Fruit fly (Drosophila melanogaster) whole organism, adult: Measurements from ENCODE around the gene Socs16D.

Experiments used
- CG11617 ChIP-seq: fragments of 200-800 bp; sonication (Bioruptor generic); optimal IDR thresholded peaks from 2 replicates; lab custom pipeline; 2017; ENCODE audit warnings: mild to moderate bottlenecking, missing biosample characterization, missing genetic modification reagents, missing genetic modification characterization
- CG12768 ChIP-seq: fragments of 200-800 bp; sonication (Bioruptor generic); optimal IDR thresholded peaks from 2 replicates; lab custom pipeline; 2017; ENCODE audit warnings: missing biosample characterization, missing genetic modification characterization, mild to moderate bottlenecking, moderate library complexity, missing genetic modification reagents
- CG14711 ChIP-seq: fragments of 200-800 bp; sonication (Bioruptor generic); optimal IDR thresholded peaks from 2 replicates; lab custom pipeline; 2018; ENCODE audit warnings: missing biosample characterization, mild to moderate bottlenecking, missing genetic modification characterization, moderate library complexity
- CG1620 ChIP-seq: fragments of 200-800 bp; sonication (Bioruptor generic); optimal IDR thresholded peaks from 2 replicates; lab custom pipeline; 2016; ENCODE audit warnings: missing biosample characterization, missing genetic modification characterization
- CG33017 ChIP-seq: fragments of 200-800 bp; sonication (Bioruptor generic); optimal IDR thresholded peaks from 2 replicates; lab custom pipeline; 2018; ENCODE audit warnings: missing biosample characterization, mild to moderate bottlenecking, missing genetic modification characterization, moderate library complexity
- CG5204 ChIP-seq: fragments of 200-800 bp; sonication (Bioruptor generic); optimal IDR thresholded peaks from 2 replicates; lab custom pipeline; 2016; ENCODE audit warnings: missing biosample characterization, missing genetic modification characterization
- CG7045 ChIP-seq: fragments of 200-800 bp; sonication (Bioruptor generic); optimal IDR thresholded peaks from 2 replicates; lab custom pipeline; 2017; ENCODE audit warnings: missing biosample characterization, mild to moderate bottlenecking, missing genetic modification characterization
- CG7101 ChIP-seq: fragments of 200-800 bp; sonication (Bioruptor generic); optimal IDR thresholded peaks from 2 replicates; lab custom pipeline; 2018; ENCODE audit warnings: missing biosample characterization, mild to moderate bottlenecking, missing genetic modification characterization, moderate library complexity
- Clk ChIP-seq: fragments of 200-800 bp; sonication (Bioruptor generic); optimal IDR thresholded peaks from 2 replicates; lab custom pipeline; 2017; ENCODE audit warnings: missing biosample characterization, missing genetic modification characterization
- Crg-1 ChIP-seq: fragments of 200-800 bp; sonication (Bioruptor generic); optimal IDR thresholded peaks from 2 replicates; lab custom pipeline; 2016; ENCODE audit warnings: missing biosample characterization, missing genetic modification characterization
- Hr96 ChIP-seq: fragments of 200-800 bp; sonication (Bioruptor generic); optimal IDR thresholded peaks from 2 replicates; lab custom pipeline; 2016; ENCODE audit warnings: missing biosample characterization, missing genetic modification characterization
- Mnt ChIP-seq: fragments of 200-800 bp; sonication (Bioruptor generic); optimal IDR thresholded peaks from 2 replicates; lab custom pipeline; 2016; ENCODE audit warnings: missing biosample characterization, mild to moderate bottlenecking, missing genetic modification characterization
- bab1 ChIP-seq: fragments of 200-800 bp; sonication (Bioruptor generic); optimal IDR thresholded peaks from 3 replicates; lab custom pipeline; 2019; ENCODE audit warnings: missing biosample characterization, mild to moderate bottlenecking, missing genetic modification characterization, moderate library complexity
- cic ChIP-seq: fragments of 200-800 bp; sonication (Bioruptor generic); optimal IDR thresholded peaks from 2 replicates; lab custom pipeline; 2017; ENCODE audit warnings: missing biosample characterization, mild to moderate bottlenecking, missing genetic modification characterization, moderate library complexity
- cnc ChIP-seq, 2 experiments: fragments of >200 bp; optimal IDR thresholded peaks; 2 replicates each; lab custom pipeline; 2017
- kay ChIP-seq: fragments of 200-800 bp; sonication (Bioruptor generic); peaks from one replicate; lab custom pipeline; 2016; ENCODE audit warnings: missing biosample characterization, missing genetic modification characterization, borderline replicate concordance
- ovo ChIP-seq: fragments of 200-800 bp; sonication (Bioruptor generic); optimal IDR thresholded peaks from 2 replicates; lab custom pipeline; 2016; ENCODE audit warnings: missing biosample characterization, missing genetic modification characterization
- pad ChIP-seq: fragments of 200-800 bp; sonication (Bioruptor generic); optimal IDR thresholded peaks from 3 replicates; lab custom pipeline; 2017; ENCODE audit warnings: missing biosample characterization, missing genetic modification characterization, mild to moderate bottlenecking, moderate library complexity, missing genetic modification reagents
- tj ChIP-seq: fragments of 200-800 bp; sonication (Bioruptor generic); optimal IDR thresholded peaks from 3 replicates; lab custom pipeline; 2017; ENCODE audit warnings: missing biosample characterization, mild to moderate bottlenecking, missing genetic modification characterization, moderate library complexity
- toe ChIP-seq: fragments of 200-800 bp; sonication (Bioruptor generic); optimal IDR thresholded peaks from 2 replicates; lab custom pipeline; 2016; ENCODE audit warnings: missing biosample characterization, missing genetic modification characterization

Socs16D gene

DNA sequence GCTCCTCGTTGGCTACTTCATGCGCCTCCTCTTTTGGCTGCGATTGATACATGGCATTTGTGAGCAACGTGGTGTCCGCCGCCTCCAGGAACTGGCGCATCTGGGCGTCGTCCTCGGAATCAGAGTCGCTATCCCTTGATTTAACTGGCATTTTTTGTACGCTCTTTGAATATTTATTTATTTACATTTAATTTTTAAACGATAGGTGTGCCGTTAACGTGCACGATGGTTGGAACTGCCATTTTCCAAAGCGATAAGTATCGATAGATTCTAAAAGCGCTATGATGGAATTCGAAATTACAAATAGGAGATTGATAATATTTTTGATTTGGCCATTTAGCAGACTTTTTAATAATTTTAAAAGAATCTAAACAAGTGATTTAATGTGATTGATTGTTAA lies 25.1 kb upstream of the Socs16D start, which contains the start of gene CG32554:
CG32554 (minus strand) TSS at position 229 of the 400 bp plus-strand sequence.
- TF ChIP-seq bab1 (GFP tag; lab: Kevin White, UChicago) (peak; percentile 6), CG7101 (tag; lab: Kevin White, UChicago) (no peak), Mnt (GFP tag; lab: Kevin White, UChicago) (no peak), Clk (no peak), cnc (optimal IDR thresholded peaks at IDR 0.05; lab: Kevin White, UChicago) (no peak)

DNA sequence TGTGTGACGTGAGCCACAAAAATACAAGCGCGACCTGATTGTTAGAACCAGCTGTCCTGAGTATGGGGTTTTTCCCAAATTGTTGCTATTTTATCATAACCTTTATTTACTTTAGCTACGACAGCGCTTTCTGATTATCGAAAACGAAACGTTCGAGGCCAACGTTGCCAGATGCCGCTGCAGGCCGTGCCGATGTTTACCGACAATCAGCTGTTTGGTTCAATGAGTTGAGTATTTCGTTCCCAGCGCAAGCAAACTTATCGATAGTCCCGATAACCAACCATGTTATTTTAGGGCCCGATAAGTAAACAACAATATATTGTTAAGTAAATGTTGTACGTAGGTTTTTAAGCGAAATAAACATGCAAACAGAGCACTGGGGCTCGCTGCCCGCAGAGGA lies 22.8 kb upstream of the Socs16D start, which contains the start of the genes CG15814 and Spt7:
CG15814 (minus strand) TSS at position 164 of the 400 bp plus-strand sequence.
Spt7 (plus strand) TSS at position 282 of the 400 bp plus-strand sequence.
- peak in 1 of 2 experiments; percentile 16 for TF ChIP-seq cnc (optimal IDR thresholded peaks at IDR 0.05; lab: Kevin White, UChicago)
- no peak for TF ChIP-seq CG33017 (tag; lab: Kevin White, UChicago)
- no peak for TF ChIP-seq CG12768
- no peak for TF ChIP-seq kay (GFP tag; lab: Kevin White, UChicago)
- peak; percentile 34 for TF ChIP-seq CG1620 (GFP tag; lab: Kevin White, UChicago)
- no peak for TF ChIP-seq CG7045 (GFP tag; lab: Kevin White, UChicago)
- TF ChIP-seq Clk, result no peak
- peak; percentile 8 for TF ChIP-seq CG14711 (tag; lab: Kevin White, UChicago)
- peak; percentile 69 for TF ChIP-seq Crg-1 (GFP tag; lab: Kevin White, UChicago)
- peak; percentile 51 for TF ChIP-seq pad
- no peak for TF ChIP-seq Hr96 (GFP tag; lab: Kevin White, UChicago)
- peak; percentile 65 for TF ChIP-seq CG11617 (GFP tag; lab: Kevin White, UChicago)
- peak; percentile 72 for TF ChIP-seq ovo
- peak; percentile 69 for TF ChIP-seq bab1 (GFP tag; lab: Kevin White, UChicago)
- no peak for TF ChIP-seq toe
- peak; percentile 81 for TF ChIP-seq Mnt (GFP tag; lab: Kevin White, UChicago)
- peak; percentile 43 for TF ChIP-seq CG7101 (tag; lab: Kevin White, UChicago)
- TF ChIP-seq cic (GFP tag; lab: Kevin White, UChicago), result peak; percentile 40
- TF ChIP-seq tj, result peak; percentile 61
- TF ChIP-seq CG5204, result no peak

DNA sequence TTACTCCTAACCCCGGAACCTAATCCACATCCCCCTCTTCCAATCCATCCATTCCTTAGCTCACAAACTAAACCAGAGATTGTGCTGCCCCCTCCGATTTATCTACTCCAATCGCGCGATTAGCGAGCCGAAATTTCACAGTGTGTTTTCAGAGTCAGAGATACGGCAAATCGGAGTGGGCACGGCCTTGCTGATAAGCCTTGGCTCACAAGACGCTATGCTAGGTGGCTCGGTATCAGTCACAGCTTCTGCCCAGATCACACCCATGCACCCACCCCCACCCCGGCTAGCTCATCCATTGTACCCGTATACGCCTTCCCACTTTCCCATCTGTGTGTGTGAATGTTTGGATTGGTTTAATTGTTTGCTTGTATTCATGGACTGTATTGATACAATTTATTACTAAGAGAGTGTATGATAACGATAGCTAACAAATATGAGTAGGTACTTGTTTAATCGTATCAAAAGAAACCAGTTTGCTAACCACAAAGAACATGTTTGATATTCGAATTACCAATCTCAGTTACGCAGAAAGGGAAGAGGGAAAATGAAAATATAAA lies 18.5 kb upstream of the Socs16D start:
- TF ChIP-seq kay (GFP tag; lab: Kevin White, UChicago) (no peak), ovo (no peak), CG33017 (tag; lab: Kevin White, UChicago) (no peak), Clk (no peak), CG14711 (tag; lab: Kevin White, UChicago) (no peak), tj (no peak), cic (GFP tag; lab: Kevin White, UChicago) (peak; percentile 19), CG12768 (no peak)

DNA sequence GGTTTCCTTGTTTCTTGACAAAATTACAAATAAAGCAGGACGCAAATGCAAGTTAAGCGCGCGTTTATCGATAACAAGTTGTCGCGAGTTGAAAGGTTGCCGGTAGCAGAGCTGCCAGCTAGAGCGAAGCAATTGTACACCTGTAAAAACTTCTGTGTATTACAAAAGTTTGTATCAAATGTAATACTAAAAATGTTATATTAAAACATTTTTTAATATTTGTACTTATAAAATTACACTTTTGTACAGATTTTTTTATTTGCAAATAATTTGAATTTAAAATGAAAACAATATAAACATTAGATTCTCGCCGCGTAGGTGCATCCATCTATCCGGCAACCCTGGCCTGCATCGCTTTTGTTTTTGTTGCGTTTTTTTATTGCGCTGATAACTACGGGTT lies 17.3 kb upstream of the Socs16D start, which contains the start of the genes CG8142 and Ucp4A:
CG8142 (minus strand) TSS at position 82 of the 400 bp plus-strand sequence.
Ucp4A (plus strand) TSS at position 327 of the 400 bp plus-strand sequence.
- TF ChIP-seq CG7101 (tag; lab: Kevin White, UChicago) (peak; percentile 96), kay (GFP tag; lab: Kevin White, UChicago) (no peak), Mnt (GFP tag; lab: Kevin White, UChicago) (peak; percentile 79), cnc (optimal IDR thresholded peaks at IDR 0.05; lab: Kevin White, UChicago) (no peak), ovo (peak; percentile 73), pad (peak; percentile 85), toe (peak; percentile 74), CG5204 (no peak), tj (peak; percentile 74), CG11617 (GFP tag; lab: Kevin White, UChicago) (peak; percentile 92), CG7045 (GFP tag; lab: Kevin White, UChicago) (peak; percentile 85), CG1620 (GFP tag; lab: Kevin White, UChicago) (peak; percentile 85), Crg-1 (GFP tag; lab: Kevin White, UChicago) (peak; percentile 85), bab1 (GFP tag; lab: Kevin White, UChicago) (peak; percentile 96), CG12768 (peak; percentile 85), CG14711 (tag; lab: Kevin White, UChicago) (peak; percentile 96), Hr96 (GFP tag; lab: Kevin White, UChicago) (no peak), Clk (peak; percentile 69), CG33017 (tag; lab: Kevin White, UChicago) (peak; percentile 81), cic (GFP tag; lab: Kevin White, UChicago) (peak; percentile 16)

DNA sequence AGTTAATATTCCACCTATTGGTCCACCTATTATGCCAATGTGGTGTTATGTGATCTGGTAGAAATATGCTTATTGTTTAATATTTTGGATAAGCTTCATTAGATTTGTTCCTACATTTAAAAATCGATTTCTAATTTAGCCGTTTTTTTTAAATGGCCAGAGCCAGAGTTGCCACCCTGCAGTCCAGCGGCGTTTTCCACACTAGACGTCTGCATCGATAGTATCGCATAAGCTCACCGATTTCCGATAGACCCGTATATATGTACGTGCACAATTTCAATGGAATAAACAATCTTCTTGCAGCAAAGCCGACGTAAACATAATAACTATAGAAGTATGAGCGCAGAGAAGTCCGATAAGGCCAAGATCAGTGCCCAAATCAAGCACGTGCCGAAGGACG lies 14.6 kb upstream of the Socs16D start, which contains the start of gene Taf9:
Taf9 (plus strand) TSS at position 239 of the 400 bp plus-strand sequence.
- TF ChIP-seq CG1620 (GFP tag; lab: Kevin White, UChicago), result peak; percentile 47
- TF ChIP-seq CG5204, result no peak
- no peak for TF ChIP-seq Clk
- TF ChIP-seq CG11617 (GFP tag; lab: Kevin White, UChicago), result no peak
- TF ChIP-seq Mnt (GFP tag; lab: Kevin White, UChicago), result peak; percentile 23
- TF ChIP-seq pad, result peak; percentile 7
- peak; percentile 36 for TF ChIP-seq CG14711 (tag; lab: Kevin White, UChicago)
- TF ChIP-seq Hr96 (GFP tag; lab: Kevin White, UChicago), result no peak
- peak; percentile 69 for TF ChIP-seq bab1 (GFP tag; lab: Kevin White, UChicago)
- peak; percentile 25 for TF ChIP-seq cic (GFP tag; lab: Kevin White, UChicago)
- no peak for TF ChIP-seq ovo
- no peak for TF ChIP-seq CG33017 (tag; lab: Kevin White, UChicago)
- TF ChIP-seq cnc (optimal IDR thresholded peaks at IDR 0.05; lab: Kevin White, UChicago), result no peak
- TF ChIP-seq toe, result no peak
- no peak for TF ChIP-seq CG12768
- TF ChIP-seq CG7045 (GFP tag; lab: Kevin White, UChicago), result no peak
- no peak for TF ChIP-seq CG7101 (tag; lab: Kevin White, UChicago)
- no peak for TF ChIP-seq kay (GFP tag; lab: Kevin White, UChicago)
- peak; percentile 26 for TF ChIP-seq Crg-1 (GFP tag; lab: Kevin White, UChicago)
- no peak for TF ChIP-seq tj
